Fruit fly (Drosophila melanogaster): ENCODE measurements around the gene ppk22.

DNA sequence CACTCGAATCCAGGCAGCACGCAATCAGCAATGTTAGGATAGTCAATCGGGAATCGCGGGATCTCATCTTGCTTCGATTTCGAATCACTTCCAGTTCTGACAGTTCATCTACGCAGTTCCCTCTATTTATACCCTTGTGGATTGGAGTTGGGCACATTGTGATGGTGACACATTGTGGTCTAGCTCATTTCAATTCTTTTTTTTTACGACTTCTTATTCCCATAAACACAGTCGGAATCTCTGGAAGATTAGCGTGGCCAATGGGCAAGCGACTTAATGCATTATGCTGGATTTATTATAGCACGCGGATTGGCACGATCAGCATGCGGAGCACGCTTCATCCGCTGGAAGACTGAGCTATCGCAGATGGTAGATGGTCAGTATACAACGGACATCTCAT, 2.5 kb upstream of the ppk22 start, which contains the start of gene CG13640:
- no peak for TF ChIP-seq CG9948 (tag; optimal IDR thresholded peaks at IDR 0.05)
- no peak for TF ChIP-seq D1 (tag; optimal IDR thresholded peaks at IDR 0.05)
- TF ChIP-seq Pif1A (GFP tag; optimal IDR thresholded peaks at IDR 0.05), result no peak
